Worm (Caenorhabditis elegans): Measurements from ENCODE around the gene pitr-1.

DNA sequence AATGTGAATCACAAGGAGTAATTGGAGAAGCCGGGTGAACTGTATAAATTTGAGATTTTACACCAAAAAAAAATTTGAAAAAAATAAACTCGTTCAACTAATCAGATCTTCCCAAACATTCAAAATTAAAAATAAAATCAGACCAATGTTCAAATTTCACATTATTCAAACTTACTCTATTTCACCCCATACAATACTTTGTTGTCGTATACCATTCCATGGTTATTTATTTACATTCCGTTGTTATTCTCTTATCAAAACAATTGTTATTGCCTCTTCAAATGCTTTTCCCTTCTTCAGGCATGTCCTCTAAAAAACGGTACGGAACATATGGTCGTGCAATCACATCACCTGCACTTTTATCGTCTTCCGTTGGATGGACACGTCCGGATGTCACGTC, 30.3 kb downstream of the pitr-1 start, which contains the start of gene unc-82:
- TF ChIP-seq him-1 (tag; optimal IDR thresholded peaks at IDR 0.05) (no peak), W03F9.2 (tag; optimal IDR thresholded peaks at IDR 0.05) (no peak), dao-5 (tag; optimal IDR thresholded peaks at IDR 0.05) (no peak)

All from whole organism, L4/young adult.